Fruit fly (Drosophila melanogaster): ENCODE data around the gene Arfrp1.

Gene Arfrp1

dm6 chrX:9119671-9120364 lies 12.9 kb downstream of the Arfrp1 start (continued):
- TF ChIP-seq CG1647 (GFP tag; optimal IDR thresholded peaks at IDR 0.05) (no peak), CG18619 (GFP tag; optimal IDR thresholded peaks at IDR 0.05) (peak; percentile 5), Ptx1 (GFP tag; IDR thresholded peaks at IDR 0.05) (0 out of 2 replicates have a peak, but pooled peaks have one; percentile 6), wor (GFP tag; IDR thresholded peaks at IDR 0.05) (no peak), CkIIα-i1 (GFP tag; IDR thresholded peaks at IDR 0.05) (no peak), lmd (GFP tag; IDR thresholded peaks at IDR 0.05) (peak; percentile 44), Sox100B (GFP tag; optimal IDR thresholded peaks at IDR 0.05) (peak; percentile 67), CG10431 (GFP tag; optimal IDR thresholded peaks at IDR 0.05) (no peak), CG10147 (GFP tag; optimal IDR thresholded peaks at IDR 0.05) (peak; percentile 12), CG30431 (GFP tag; optimal IDR thresholded peaks at IDR 0.05) (no peak), CG17802 (tag; optimal IDR thresholded peaks at IDR 0.05) (no peak), CG8388 (GFP tag; optimal IDR thresholded peaks at IDR 0.05) (peak; percentile 20), CG12219 (GFP tag; optimal IDR thresholded peaks at IDR 0.05) (peak; percentile 16), ttk (GFP tag; IDR thresholded peaks at IDR 0.05) (no peak), CG3847 (GFP tag; IDR thresholded peaks at IDR 0.05) (no peak), so (GFP tag; IDR thresholded peaks at IDR 0.05) (no peak), shn (GFP tag; optimal IDR thresholded peaks at IDR 0.05) (no peak), inv (GFP tag; IDR thresholded peaks at IDR 0.05; ENCODE audit: partially characterized antibody) (no peak), Xrp1 (GFP tag; IDR thresholded peaks at IDR 0.05) (no peak), Oaz (GFP tag; IDR thresholded peaks at IDR 0.05) (no peak), ems (GFP tag; optimal IDR thresholded peaks at IDR 0.05) (no peak), tx (GFP tag; optimal IDR thresholded peaks at IDR 0.05) (no peak), CG7372 (GFP tag; IDR thresholded peaks at IDR 0.05) (no peak), pita (GFP tag; optimal IDR thresholded peaks at IDR 0.05) (no peak), oc (tag; optimal IDR thresholded peaks at IDR 0.05) (no peak), CG6683 (GFP tag; optimal IDR thresholded peaks at IDR 0.05) (no peak), CTCF (GFP tag; optimal IDR thresholded peaks at IDR 0.05) (no peak), Oli (tag; optimal IDR thresholded peaks at IDR 0.05) (peak; percentile 31), CG17829 (tag; optimal IDR thresholded peaks at IDR 0.05) (no peak), fru (optimal IDR thresholded peaks at IDR 0.05) (no peak), CG1529 (GFP tag; optimal IDR thresholded peaks at IDR 0.05) (no peak), CG17328 (GFP tag; IDR thresholded peaks at IDR 0.05) (no peak), ase (GFP tag; IDR thresholded peaks at IDR 0.05) (no peak), CG11085 (GFP tag; IDR thresholded peaks at IDR 0.05) (no peak), Mes4 (GFP tag; optimal IDR thresholded peaks at IDR 0.05) (no peak), MBD-R2 (GFP tag; IDR thresholded peaks at IDR 0.05) (no peak), Meics (GFP tag; optimal IDR thresholded peaks at IDR 0.05) (peak; percentile 12), jing (GFP tag; optimal IDR thresholded peaks at IDR 0.05) (no peak), CG16863 (GFP tag; optimal IDR thresholded peaks at IDR 0.05) (peak; percentile 3), Hr51 (GFP tag; optimal IDR thresholded peaks at IDR 0.05) (peak in 1 of 2 experiments; percentile 35), PHDP (tag; optimal IDR thresholded peaks at IDR 0.05) (peak; percentile 6), CG10366 (GFP tag; IDR thresholded peaks at IDR 0.05) (no peak), CG18262 (tag; optimal IDR thresholded peaks at IDR 0.05) (peak; percentile 58), nom (GFP tag; optimal IDR thresholded peaks at IDR 0.05) (no peak), Sin3A (optimal IDR thresholded peaks at IDR 0.05) (no peak), zen2 (GFP tag; IDR thresholded peaks at IDR 0.05; ENCODE audit: partially characterized antibody) (no peak), CG8924 (tag; optimal IDR thresholded peaks at IDR 0.05) (peak; percentile 12), CG10274 (GFP tag; optimal IDR thresholded peaks at IDR 0.05) (no peak), tgo (GFP tag; IDR thresholded peaks at IDR 0.05) (no peak), slp2 (GFP tag; optimal IDR thresholded peaks at IDR 0.05) (peak; percentile 30), CG12236 (GFP tag; optimal IDR thresholded peaks at IDR 0.05) (no peak), CG8359 (GFP tag; optimal IDR thresholded peaks at IDR 0.05; ENCODE audit: borderline replicate concordance) (no peak)

Data from whole organism, embryonic.